Fruit fly (Drosophila melanogaster) whole organism, embryonic: ENCODE data around the gene mRpS23.

Experiments
- Atf3 ChIP-seq: fragments of 200-800 bp; sonication (Bioruptor generic); optimal IDR thresholded peaks from 3 replicates; lab custom pipeline; 2016; ENCODE audit warnings: missing biosample characterization, missing genetic modification characterization
- BEAF-32 ChIP-seq: fragments of 200-800 bp; sonication (Bioruptor generic); optimal IDR thresholded peaks from 3 replicates; lab custom pipeline; 2017; ENCODE audit warnings: missing biosample characterization, missing genetic modification characterization, mild to moderate bottlenecking, moderate library complexity, missing genetic modification reagents
- CG10267 ChIP-seq: fragments of 200-800 bp; sonication (Bioruptor generic); optimal IDR thresholded peaks from 2 replicates; lab custom pipeline; 2018; ENCODE audit warnings: missing biosample characterization, mild to moderate bottlenecking, missing genetic modification characterization, moderate library complexity
- CG14710 ChIP-seq: fragments of 200-800 bp; sonication (Bioruptor generic); optimal IDR thresholded peaks from 3 replicates; lab custom pipeline; 2019; ENCODE audit warnings: missing biosample characterization, mild to moderate bottlenecking, missing genetic modification characterization, moderate library complexity
- CG17359 ChIP-seq: fragments of 200-800 bp; sonication (Bioruptor generic); optimal IDR thresholded peaks from 3 replicates; lab custom pipeline; 2018; ENCODE audit warnings: missing biosample characterization, mild to moderate bottlenecking, missing genetic modification characterization, moderate library complexity
- CG17829 ChIP-seq: fragments of 200-800 bp; optimal IDR thresholded peaks from 2 replicates; lab custom pipeline; 2019; ENCODE audit warnings: missing biosample characterization, mild to moderate bottlenecking, missing genetic modification characterization, moderate library complexity
- CG42726 ChIP-seq: fragments of 200-800 bp; sonication (Bioruptor generic); IDR thresholded peaks from 2 replicates; pipeline ENCODE4 v1.3.6; 2022; ENCODE audit warnings: missing biosample characterization, missing genetic modification characterization; ENCODE audit not compliant: partially characterized antibody
- CG9797 ChIP-seq: fragments of 200-800 bp; sonication (Bioruptor generic); optimal IDR thresholded peaks from 3 replicates; lab custom pipeline; 2018; ENCODE audit warnings: missing biosample characterization, mild to moderate bottlenecking, missing genetic modification characterization
- Dp ChIP-seq: fragments of 200-800 bp; sonication (Bioruptor generic); optimal IDR thresholded peaks from 2 replicates; lab custom pipeline; 2018; ENCODE audit warnings: missing biosample characterization, mild to moderate bottlenecking, missing genetic modification characterization, moderate library complexity
- E2f2 ChIP-seq: fragments of 200-800 bp; sonication (Bioruptor generic); IDR thresholded peaks from 2 replicates; pipeline ENCODE4 v1.3.6; 2022; ENCODE audit warnings: missing biosample characterization, missing genetic modification characterization
- MBD-R2 ChIP-seq: fragments of 200-800 bp; sonication (Bioruptor generic); IDR thresholded peaks from 2 replicates; pipeline ENCODE4 v1.3.6; 2022; ENCODE audit warnings: missing biosample characterization, missing genetic modification characterization
- Mes4 ChIP-seq: fragments of 200-800 bp; sonication (Bioruptor generic); optimal IDR thresholded peaks from 2 replicates; lab custom pipeline; 2016; ENCODE audit warnings: missing biosample characterization, missing genetic modification characterization
- Myb ChIP-seq: fragments of 200-800 bp; sonication (Bioruptor generic); optimal IDR thresholded peaks from 2 replicates; lab custom pipeline; 2016; ENCODE audit warnings: missing biosample characterization, missing genetic modification characterization
- fu2 ChIP-seq: fragments of 200-800 bp; sonication (Bioruptor generic); optimal IDR thresholded peaks from 2 replicates; lab custom pipeline; 2016; ENCODE audit warnings: missing biosample characterization, missing genetic modification characterization
- gfzf ChIP-seq: fragments of 200-800 bp; sonication (Bioruptor generic); optimal IDR thresholded peaks from 2 replicates; lab custom pipeline; 2016; ENCODE audit warnings: missing biosample characterization, mild to moderate bottlenecking, missing genetic modification characterization, moderate library complexity
- phol ChIP-seq: fragments of 200-800 bp; sonication (Bioruptor generic); optimal IDR thresholded peaks from 3 replicates; lab custom pipeline; 2018; ENCODE audit warnings: missing biosample characterization, mild to moderate bottlenecking, missing genetic modification characterization, moderate library complexity
- pzg ChIP-seq: fragments of 200-800 bp; sonication (Bioruptor generic); optimal IDR thresholded peaks from 3 replicates; lab custom pipeline; 2018; ENCODE audit warnings: missing biosample characterization, mild to moderate bottlenecking, missing genetic modification characterization, moderate library complexity
- stwl ChIP-seq: fragments of 200-800 bp; sonication (Bioruptor generic); optimal IDR thresholded peaks from 3 replicates; lab custom pipeline; 2018; ENCODE audit warnings: missing biosample characterization, mild to moderate bottlenecking, missing genetic modification characterization, moderate library complexity
- trem ChIP-seq: fragments of 200-800 bp; optimal IDR thresholded peaks from 3 replicates; lab custom pipeline; 2019; ENCODE audit warnings: missing biosample characterization, mild to moderate bottlenecking, missing genetic modification characterization, moderate library complexity
- ttk ChIP-seq: fragments of 200-800 bp; sonication (Bioruptor generic); IDR thresholded peaks from 2 replicates; pipeline ENCODE4 v2.1.2; 2022; ENCODE audit warnings: missing biosample characterization, missing genetic modification characterization

Gene mRpS23

DNA sequence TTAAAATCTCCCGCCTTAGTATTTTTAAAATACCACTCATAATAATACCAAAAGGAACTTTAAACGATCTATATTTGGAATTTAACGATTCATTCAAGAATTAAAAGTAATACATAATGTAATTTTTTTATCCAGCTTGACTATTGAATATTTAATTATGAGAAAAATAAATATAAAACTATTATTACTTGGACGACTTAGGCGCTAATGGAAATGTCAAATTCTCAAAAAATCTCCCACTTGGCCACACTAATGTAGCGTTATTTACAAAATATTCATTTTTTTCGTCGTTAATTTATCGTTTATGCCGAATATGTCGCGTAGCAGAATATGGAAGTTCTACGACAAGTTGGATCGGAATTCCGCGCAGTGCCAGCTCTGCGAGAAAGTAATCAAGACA is 44.2 kb downstream of the mRpS23 start, which contains the start of gene CG16863:
Gene CG16863, plus strand, starts transcription at position 245 of the 400 bp plus-strand sequence.
- TF ChIP-seq Dp (GFP tag; lab: Kevin White, UChicago), result peak; percentile 73
- no peak for TF ChIP-seq fu2 (GFP tag; lab: Kevin White, UChicago)
- no peak for TF ChIP-seq CG42726 (GFP tag; lab: Robert Waterston, UW)
- no peak for TF ChIP-seq Atf3 (GFP tag; lab: Kevin White, UChicago)
- TF ChIP-seq CG14710 (tag; lab: Kevin White, UChicago), result peak; percentile 33
- peak; percentile 28 for TF ChIP-seq pzg
- peak; percentile 82 for TF ChIP-seq E2f2
- TF ChIP-seq CG9797 (GFP tag; lab: Kevin White, UChicago), result peak; percentile 51
- TF ChIP-seq Myb (GFP tag; lab: Kevin White, UChicago), result peak; percentile 56
- peak; percentile 49 for TF ChIP-seq CG17359 (tag; lab: Kevin White, UChicago)
- TF ChIP-seq gfzf (GFP tag; lab: Kevin White, UChicago), result peak; percentile 66
- peak; percentile 75 for TF ChIP-seq CG10267 (tag; lab: Kevin White, UChicago)
- peak; percentile 28 for TF ChIP-seq trem (tag; lab: Kevin White, UChicago)
- peak; percentile 47 for TF ChIP-seq stwl (tag; lab: Kevin White, UChicago)
- TF ChIP-seq MBD-R2, result 0 out of 2 replicates have a peak, but pooled peaks have one; percentile 38
- peak; percentile 14 for TF ChIP-seq BEAF-32 (GFP tag; lab: Kevin White, UChicago)
- TF ChIP-seq Mes4, result no peak
- TF ChIP-seq phol (tag; lab: Kevin White, UChicago), result peak; percentile 2
- peak; percentile 17 for TF ChIP-seq CG17829
- TF ChIP-seq ttk (GFP tag; lab: Robert Waterston, UW), result no peak
